Fruit fly (Drosophila melanogaster) whole organism, embryonic: ENCODE results near the gene Mabi.

Source experiments
- CG10209 ChIP-seq: fragments of 200-800 bp; sonication (Bioruptor generic); optimal IDR thresholded peaks from 3 replicates; lab custom pipeline; 2017; ENCODE audit warnings: missing biosample characterization, mild to moderate bottlenecking, missing genetic modification characterization, missing genetic modification reagents
- CG12104 ChIP-seq: fragments of 200-800 bp; sonication (Bioruptor generic); optimal IDR thresholded peaks from 3 replicates; lab custom pipeline; 2016; ENCODE audit warnings: missing biosample characterization, missing genetic modification characterization
- CG13894 ChIP-seq: fragments of 200-800 bp; sonication (Bioruptor generic); optimal IDR thresholded peaks from 3 replicates; lab custom pipeline; 2018; ENCODE audit warnings: missing biosample characterization, mild to moderate bottlenecking, missing genetic modification characterization, moderate library complexity
- CG15601 ChIP-seq: fragments of 200-800 bp; sonication (Bioruptor generic); optimal IDR thresholded peaks from 3 replicates; lab custom pipeline; 2019; ENCODE audit warnings: missing biosample characterization, mild to moderate bottlenecking, missing genetic modification characterization, moderate library complexity
- CG16813 ChIP-seq: fragments of 200-800 bp; sonication (Bioruptor generic); IDR thresholded peaks from 3 replicates; pipeline ENCODE4 v1.3.6; 2022; ENCODE audit warnings: missing biosample characterization, missing genetic modification characterization; ENCODE audit not compliant: partially characterized antibody
- CG18476 ChIP-seq: fragments of 200-800 bp; sonication (Bioruptor generic); optimal IDR thresholded peaks from 2 replicates; lab custom pipeline; 2016; ENCODE audit warnings: missing biosample characterization, mild to moderate bottlenecking, missing genetic modification characterization
- CG30020 ChIP-seq: fragments of 200-800 bp; optimal IDR thresholded peaks from 2 replicates; lab custom pipeline; 2019; ENCODE audit warnings: missing biosample characterization, mild to moderate bottlenecking, missing genetic modification characterization, moderate library complexity
- CG3065 ChIP-seq: fragments of 200-800 bp; sonication (Bioruptor generic); optimal IDR thresholded peaks from 2 replicates; lab custom pipeline; 2016; ENCODE audit warnings: missing biosample characterization, missing genetic modification characterization
- CG33557 ChIP-seq: fragments of 200-800 bp; sonication (Bioruptor generic); optimal IDR thresholded peaks from 2 replicates; lab custom pipeline; 2019; ENCODE audit warnings: missing biosample characterization, mild to moderate bottlenecking, missing genetic modification characterization, moderate library complexity
- CG4282 ChIP-seq: fragments of 200-800 bp; sonication (Bioruptor generic); optimal IDR thresholded peaks from 2 replicates; lab custom pipeline; 2016; ENCODE audit warnings: missing biosample characterization, missing genetic modification characterization
- CG43689 ChIP-seq: fragments of 200-800 bp; sonication (Bioruptor generic); IDR thresholded peaks from 2 replicates; pipeline ENCODE4 v1.3.6; 2022; ENCODE audit warnings: missing biosample characterization, missing genetic modification characterization
- CG4820 ChIP-seq: fragments of 200-800 bp; sonication (Bioruptor generic); optimal IDR thresholded peaks from 3 replicates; lab custom pipeline; 2016; ENCODE audit warnings: missing biosample characterization, missing genetic modification characterization
- CG8089 ChIP-seq: fragments of 200-800 bp; sonication (Bioruptor generic); optimal IDR thresholded peaks from 3 replicates; lab custom pipeline; 2016; ENCODE audit warnings: missing biosample characterization, missing genetic modification characterization
- CG9215 ChIP-seq: fragments of 200-800 bp; sonication (Bioruptor generic); IDR thresholded peaks from 2 replicates; pipeline ENCODE4 v1.3.6; 2022; ENCODE audit warnings: missing biosample characterization, missing genetic modification characterization
- CG9797 ChIP-seq: fragments of 200-800 bp; sonication (Bioruptor generic); optimal IDR thresholded peaks from 3 replicates; lab custom pipeline; 2018; ENCODE audit warnings: missing biosample characterization, mild to moderate bottlenecking, missing genetic modification characterization
- CHES-1-like ChIP-seq: fragments of 200-800 bp; sonication (Bioruptor generic); optimal IDR thresholded peaks from 2 replicates; lab custom pipeline; 2016; ENCODE audit warnings: missing biosample characterization, missing genetic modification characterization
- D19A ChIP-seq: fragments of 200-800 bp; optimal IDR thresholded peaks from 3 replicates; lab custom pipeline; 2019; ENCODE audit warnings: missing biosample characterization, mild to moderate bottlenecking, missing genetic modification characterization, moderate library complexity
- Doc3 ChIP-seq: fragments of 200-800 bp; sonication (Bioruptor generic); IDR thresholded peaks from 3 replicates; pipeline ENCODE4 v1.3.6; 2022; ENCODE audit warnings: missing biosample characterization, missing genetic modification characterization; ENCODE audit not compliant: partially characterized antibody
- H2.0 ChIP-seq: fragments of 200-800 bp; sonication (Bioruptor generic); IDR thresholded peaks from 2 replicates; pipeline ENCODE4 v1.3.6; 2022; ENCODE audit warnings: missing biosample characterization, missing genetic modification characterization
- HLH4C ChIP-seq: fragments of 200-800 bp; sonication (Bioruptor generic); IDR thresholded peaks from 3 replicates; pipeline ENCODE4 v1.3.6; 2022; ENCODE audit warnings: missing biosample characterization, missing genetic modification characterization; ENCODE audit not compliant: partially characterized antibody
- Oli ChIP-seq: fragments of 200-800 bp; sonication (Bioruptor generic); optimal IDR thresholded peaks from 2 replicates; lab custom pipeline; 2018; ENCODE audit warnings: missing biosample characterization, mild to moderate bottlenecking, missing genetic modification characterization, moderate library complexity
- Pdp1 ChIP-seq, 2 experiments: fragments of 200-800 bp; sonication (Bioruptor generic); optimal IDR thresholded peaks; 3 replicates each; lab custom pipeline; 2016; ENCODE audit warnings: missing biosample characterization in 2 of 2, missing genetic modification characterization in 2 of 2, mild to moderate bottlenecking in 1 of 2, moderate library complexity in 1 of 2
- Ptx1 ChIP-seq: fragments of 200-800 bp; sonication (Bioruptor generic); IDR thresholded peaks from 2 replicates; pipeline ENCODE4 v1.3.6; 2022; ENCODE audit warnings: missing biosample characterization, missing genetic modification characterization
- Scr ChIP-seq: fragments of 200-800 bp; sonication (Bioruptor generic); IDR thresholded peaks from 2 replicates; pipeline ENCODE4 v1.3.6; 2022; ENCODE audit warnings: missing biosample characterization, missing genetic modification characterization; ENCODE audit not compliant: partially characterized antibody
- Sox102F ChIP-seq: fragments of 200-800 bp; sonication (Bioruptor generic); optimal IDR thresholded peaks from 2 replicates; lab custom pipeline; 2018; ENCODE audit warnings: missing biosample characterization, mild to moderate bottlenecking, missing genetic modification characterization, moderate library complexity
- Spps ChIP-seq: fragments of 200-800 bp; sonication (Bioruptor generic); optimal IDR thresholded peaks from 2 replicates; lab custom pipeline; 2018; ENCODE audit warnings: missing biosample characterization, mild to moderate bottlenecking, missing genetic modification characterization
- Xbp1 ChIP-seq: fragments of 200-800 bp; sonication (Bioruptor generic); optimal IDR thresholded peaks from 3 replicates; lab custom pipeline; 2016; ENCODE audit warnings: missing biosample characterization, mild to moderate bottlenecking, missing genetic modification characterization
- Xrp1 ChIP-seq: fragments of 200-800 bp; sonication (Bioruptor generic); IDR thresholded peaks from 2 replicates; pipeline ENCODE4 v1.3.6; 2022; ENCODE audit warnings: missing biosample characterization, missing genetic modification characterization
- amos ChIP-seq: fragments of 200-800 bp; sonication (Bioruptor generic); IDR thresholded peaks from 2 replicates; pipeline ENCODE4 v1.3.6; 2022; ENCODE audit warnings: missing biosample characterization, missing genetic modification characterization; ENCODE audit not compliant: partially characterized antibody
- ato ChIP-seq: fragments of 200-800 bp; sonication (Bioruptor generic); IDR thresholded peaks from 2 replicates; pipeline ENCODE4 v1.3.6; 2022; ENCODE audit warnings: missing biosample characterization, missing genetic modification characterization; ENCODE audit not compliant: partially characterized antibody
- cas ChIP-seq: fragments of 200-800 bp; sonication (Bioruptor generic); IDR thresholded peaks from 2 replicates; pipeline ENCODE4 v1.3.6; 2022; ENCODE audit warnings: missing biosample characterization, missing genetic modification characterization
- cwo ChIP-seq: fragments of 200-800 bp; sonication (Bioruptor generic); optimal IDR thresholded peaks from 3 replicates; lab custom pipeline; 2017; ENCODE audit warnings: missing biosample characterization, missing genetic modification characterization, mild to moderate bottlenecking, moderate library complexity, missing genetic modification reagents
- dmrt99B ChIP-seq: fragments of 200-800 bp; sonication (Bioruptor generic); optimal IDR thresholded peaks from 2 replicates; lab custom pipeline; 2018; ENCODE audit warnings: missing biosample characterization, mild to moderate bottlenecking, missing genetic modification characterization, moderate library complexity
- gce ChIP-seq: fragments of 200-800 bp; sonication (Bioruptor generic); IDR thresholded peaks from 3 replicates; pipeline ENCODE4 v1.3.6; 2022; ENCODE audit warnings: missing biosample characterization, missing genetic modification characterization
- gt ChIP-seq: fragments of 200-800 bp; sonication (Bioruptor generic); IDR thresholded peaks from 2 replicates; pipeline ENCODE4 v1.3.6; 2022; ENCODE audit warnings: missing biosample characterization, missing genetic modification characterization
- h ChIP-seq: fragments of >200 bp; optimal IDR thresholded peaks from 2 replicates; lab custom pipeline; 2017
- inv ChIP-seq: fragments of 200-800 bp; sonication (Bioruptor generic); IDR thresholded peaks from 2 replicates; pipeline ENCODE4 v1.3.6; 2022; ENCODE audit warnings: missing biosample characterization, missing genetic modification characterization; ENCODE audit not compliant: partially characterized antibody
- lov ChIP-seq, 2 experiments: fragments of 200-800 bp in 1 of 2; fragments of >200 bp in 1 of 2; sonication (Bioruptor generic) in 1 of 2; IDR thresholded peaks in 1 of 2; optimal IDR thresholded peaks in 1 of 2; 2 replicates in 1 of 2; 3 replicates in 1 of 2; pipeline versions ENCODE4 v1.3.6 to Lab custom; 2017 to 2022; ENCODE audit warnings: missing biosample characterization in 1 of 2, missing genetic modification characterization in 1 of 2
- mam ChIP-seq: fragments of 200-800 bp; sonication (Bioruptor generic); optimal IDR thresholded peaks from 3 replicates; lab custom pipeline; 2016; ENCODE audit warnings: missing biosample characterization, missing genetic modification characterization
- mirr ChIP-seq: fragments of 200-800 bp; sonication (Bioruptor generic); optimal IDR thresholded peaks from 3 replicates; lab custom pipeline; 2018; ENCODE audit warnings: missing biosample characterization, mild to moderate bottlenecking, missing genetic modification characterization
- nerfin-1 ChIP-seq: fragments of 200-800 bp; sonication (Bioruptor generic); optimal IDR thresholded peaks from 3 replicates; lab custom pipeline; 2019; ENCODE audit warnings: missing biosample characterization, mild to moderate bottlenecking, missing genetic modification characterization, moderate library complexity
- onecut ChIP-seq: fragments of 200-800 bp; sonication (Bioruptor generic); IDR thresholded peaks from 2 replicates; pipeline ENCODE4 v1.3.6; 2022; ENCODE audit warnings: missing biosample characterization, missing genetic modification characterization
- pan ChIP-seq, 4 experiments: fragments of >200 bp in 3 of 4; fragments of 200-800 bp in 1 of 4; sonication (Bioruptor generic) in 1 of 4; optimal IDR thresholded peaks in 3 of 4; IDR thresholded peaks in 1 of 4; 2 replicates each; pipeline versions ENCODE4 v1.3.6 to Lab custom; 2017 to 2022; ENCODE audit warnings: missing biosample characterization in 2 of 4, missing genetic modification characterization in 2 of 4, mixed read lengths in 1 of 4
- ranshi ChIP-seq: fragments of 200-800 bp; sonication (Bioruptor generic); IDR thresholded peaks from 2 replicates; pipeline ENCODE4 v1.3.6; 2022; ENCODE audit warnings: missing biosample characterization, missing genetic modification characterization
- schlank ChIP-seq: fragments of 200-800 bp; sonication (Bioruptor generic); optimal IDR thresholded peaks from 2 replicates; lab custom pipeline; 2018; ENCODE audit warnings: missing biosample characterization, mild to moderate bottlenecking, missing genetic modification characterization
- sna ChIP-seq: fragments of 200-800 bp; sonication (Bioruptor generic); IDR thresholded peaks from 2 replicates; pipeline ENCODE4 v1.3.6; 2022; ENCODE audit warnings: missing biosample characterization, missing genetic modification characterization; ENCODE audit not compliant: partially characterized antibody
- tup ChIP-seq: fragments of 200-800 bp; sonication (Bioruptor generic); optimal IDR thresholded peaks from 2 replicates; lab custom pipeline; 2016; ENCODE audit warnings: missing biosample characterization, mild to moderate bottlenecking, missing genetic modification characterization, moderate library complexity
- vfl ChIP-seq: fragments of 200-800 bp; sonication (Bioruptor generic); optimal IDR thresholded peaks from 2 replicates; lab custom pipeline; 2016; ENCODE audit warnings: missing biosample characterization, missing genetic modification characterization
- wor ChIP-seq: fragments of 200-800 bp; sonication (Bioruptor generic); IDR thresholded peaks from 2 replicates; pipeline ENCODE4 v1.3.6; 2022; ENCODE audit warnings: missing biosample characterization, missing genetic modification characterization

Mabi gene

dm6 chr2L:13205256-13205655 is 29.2 kb downstream of the Mabi start (continued):
- TF ChIP-seq ato (GFP tag; lab: Robert Waterston, UW) (no peak), CG30020 (no peak), pan (optimal IDR thresholded peaks at IDR 0.05; lab: Kevin White, UChicago) (no peak), pan (GFP tag; optimal IDR thresholded peaks at IDR 0.05 in 1 of 2, IDR thresholded peaks at IDR 0.05 in 1 of 2) (no peak), cas (GFP tag; lab: Robert Waterston, UW) (no peak), mirr (GFP tag; lab: Kevin White, UChicago) (peak; percentile 71), mam (GFP tag; lab: Kevin White, UChicago) (no peak), gt (GFP tag; lab: Robert Waterston, UW) (no peak), CG9797 (GFP tag; lab: Kevin White, UChicago) (no peak), Spps (tag; lab: Kevin White, UChicago) (no peak), CG4820 (GFP tag; lab: Kevin White, UChicago) (no peak), gce (GFP tag; lab: Robert Waterston, UW) (peak; percentile 70; the same call in 2 of the 3 replicates), Sox102F (GFP tag; lab: Kevin White, UChicago) (peak; percentile 14), CG4282 (GFP tag; lab: Kevin White, UChicago) (no peak), dmrt99B (peak; percentile 23), H2.0 (GFP tag; lab: Robert Waterston, UW) (no peak), Oli (tag; lab: Kevin White, UChicago) (no peak), HLH4C (GFP tag; lab: Robert Waterston, UW) (no peak), CG3065 (GFP tag; lab: Kevin White, UChicago) (no peak), nerfin-1 (tag; lab: Kevin White, UChicago) (peak; percentile 14), CG33557 (peak; percentile 5), onecut (GFP tag; lab: Robert Waterston, UW) (peak; percentile 54), Xrp1 (GFP tag; lab: Robert Waterston, UW) (peak; percentile 44; the same call in 1 of the 2 replicates), Doc3 (GFP tag; lab: Robert Waterston, UW) (no peak), lov (optimal IDR thresholded peaks at IDR 0.05; lab: Kevin White, UChicago) (no peak), lov (GFP tag; IDR thresholded peaks at IDR 0.05; lab: Robert Waterston, UW) (peak; percentile 66; the same call in 1 of the 3 replicates), inv (no peak), CHES-1-like (GFP tag; lab: Kevin White, UChicago) (peak; percentile 8), CG18476 (GFP tag; lab: Kevin White, UChicago) (no peak), ranshi (no peak; the same call in 1 of the 2 replicates), CG16813 (GFP tag; lab: Robert Waterston, UW) (no peak), CG15601 (tag; lab: Kevin White, UChicago) (peak; percentile 25), CG43689 (no peak), CG9215 (GFP tag; lab: Robert Waterston, UW) (no peak), tup (GFP tag; lab: Kevin White, UChicago) (no peak), Scr (GFP tag; lab: Robert Waterston, UW) (no peak), Xbp1 (peak; percentile 47), D19A (tag; lab: Kevin White, UChicago) (no peak), CG13894 (peak; percentile 93), h (no peak), Ptx1 (GFP tag; lab: Robert Waterston, UW) (no peak), vfl (GFP tag; lab: Kevin White, UChicago) (no peak), Pdp1 (GFP tag; optimal IDR thresholded peaks at IDR 0.05; lab: Kevin White, UChicago) (peak in 1 of 2 experiments; percentile 46), sna (GFP tag; lab: Robert Waterston, UW) (no peak), schlank (tag; lab: Kevin White, UChicago) (no peak), cwo (peak; percentile 99), amos (no peak), CG8089 (peak; percentile 24), wor (GFP tag; lab: Robert Waterston, UW) (no peak), CG10209 (GFP tag; lab: Kevin White, UChicago) (peak; percentile 3), CG12104 (no peak)
